Fruit fly (Drosophila melanogaster): ENCODE measurements around the gene pug.

DNA sequence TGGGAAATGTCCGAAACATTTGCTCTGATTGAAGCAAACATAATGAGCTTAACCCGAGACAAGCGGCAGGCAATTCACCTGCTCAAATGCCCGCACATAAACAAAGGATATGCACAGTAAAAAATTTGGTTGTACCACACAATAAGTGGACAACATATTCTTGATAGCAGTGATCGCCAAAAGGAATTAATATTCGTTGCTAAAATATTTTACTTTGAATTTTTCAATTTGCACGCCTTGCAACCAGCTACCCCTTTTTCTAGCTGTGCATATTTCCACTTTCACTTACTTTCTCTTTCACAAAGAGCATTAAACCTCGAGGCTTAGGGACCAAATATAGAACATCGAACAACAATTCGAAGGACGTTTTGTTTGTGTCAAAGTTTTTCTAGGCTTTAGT, 51.3 kb downstream of the pug start:
- TF ChIP-seq psq (optimal IDR thresholded peaks at IDR 0.05) (no peak), EcR (GFP tag; optimal IDR thresholded peaks at IDR 0.05) (no peak), Dll (optimal IDR thresholded peaks at IDR 0.05) (no peak), usp (GFP tag; optimal IDR thresholded peaks at IDR 0.05) (no peak), pan (optimal IDR thresholded peaks at IDR 0.05) (no peak), CG8478 (optimal IDR thresholded peaks at IDR 0.05) (no peak)

Data from whole organism.